Worm (Caenorhabditis elegans) whole organism, dauer: ENCODE measurements around the gene fbxb-111.

Source experiments
- unc-62 ChIP-seq: sonication (generic microtip); optimal IDR thresholded peaks from 2 replicates; lab custom pipeline; 2017; ENCODE audit warnings: missing biosample characterization, missing genetic modification reagents, missing genetic modification characterization

The fbxb-111 gene

DNA sequence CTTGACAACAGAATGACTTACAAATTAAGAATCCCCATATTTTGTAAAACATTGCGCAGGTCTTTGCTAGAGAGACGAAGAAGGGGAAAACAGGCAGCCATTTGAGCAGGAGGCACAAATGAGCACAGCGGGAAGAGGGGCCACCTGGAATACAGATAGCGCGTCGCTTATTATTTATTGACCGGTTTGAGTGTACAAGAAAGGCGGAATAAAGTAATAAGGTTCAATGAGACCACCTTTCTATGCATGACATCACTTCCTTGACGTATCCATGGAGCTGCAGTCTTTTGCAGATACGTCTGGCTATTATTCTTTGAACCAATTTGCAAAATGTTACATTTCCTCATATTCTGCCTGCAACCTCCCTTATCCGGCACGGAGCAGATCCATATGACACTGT is at the start of gene fbxb-111:
TSS of gene fbxb-111 (minus strand) at position 101 of the 400 bp plus-strand sequence.
- TF ChIP-seq unc-62 (GFP tag; lab: Kevin White, UChicago), result no peak

DNA sequence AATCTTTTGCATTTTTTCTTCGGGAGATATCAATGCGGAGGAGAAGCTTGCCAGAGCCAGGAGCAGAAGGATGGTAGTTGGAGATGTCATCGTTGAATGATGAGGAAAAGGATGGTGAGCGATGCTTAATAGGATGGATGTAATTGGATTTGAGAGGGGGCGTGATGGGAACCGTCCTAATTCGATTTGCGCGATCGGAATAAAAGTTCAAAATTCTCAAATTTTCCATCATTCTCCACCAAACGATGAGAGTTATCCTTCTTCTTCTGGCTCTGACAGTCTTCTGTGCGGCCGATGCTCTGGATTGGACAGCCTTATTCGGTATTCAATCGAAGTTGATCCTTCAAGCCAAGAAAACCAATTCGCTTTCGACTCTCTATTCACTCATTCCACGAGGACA is 49.4 kb upstream of the fbxb-111 start, which contains the start of the genes K12H6.4 and K12H6.9:
TSS of gene K12H6.4 (minus strand) at position 101 of the 400 bp plus-strand sequence.
TSS of gene K12H6.9 (plus strand) at position 236 of the 400 bp plus-strand sequence.
- TF ChIP-seq unc-62 (GFP tag; lab: Kevin White, UChicago), result no peak

DNA sequence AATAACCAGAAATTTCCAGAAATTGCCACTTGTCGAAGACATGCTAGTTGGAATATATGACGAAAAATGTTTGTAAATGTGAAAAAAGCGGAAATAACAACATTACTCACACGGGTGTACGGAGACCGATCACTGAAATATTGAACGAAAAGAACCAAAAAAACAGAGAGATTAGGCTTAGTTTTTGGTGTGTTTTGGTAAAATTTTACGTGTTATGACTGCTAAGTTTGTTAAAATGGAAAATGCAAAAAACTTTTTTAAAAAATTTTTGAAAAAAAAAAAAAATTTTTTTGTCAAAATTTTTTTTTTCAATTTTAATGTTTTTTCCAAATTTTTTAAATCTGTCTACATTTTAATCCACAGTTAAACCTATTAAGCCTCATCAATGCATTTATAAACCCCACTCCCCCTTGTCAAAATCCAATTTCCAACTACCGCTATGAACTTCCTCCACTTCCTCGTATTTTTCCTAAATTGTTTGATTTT is 47.7 kb upstream of the fbxb-111 start, which contains the start of the genes fut-4 and K12H6.10:
TSS of gene fut-4 (minus strand) at position 101 of the 486 bp plus-strand sequence.
TSS of gene K12H6.10 (plus strand) at position 436 of the 486 bp plus-strand sequence.
- no peak for TF ChIP-seq unc-62 (GFP tag; lab: Kevin White, UChicago)

- TF ChIP-seq unc-62 (GFP tag; lab: Kevin White, UChicago), result no peak
Measured at ce11 chrII:2816676-2817075, 41.9 kb upstream of the fbxb-111 start, which contains the start of gene set-13. Gene set-13, plus strand, starts transcription at chrII:2816976.

- no peak for TF ChIP-seq unc-62 (GFP tag; lab: Kevin White, UChicago)
Measured at ce11 chrII:2815444-2815843, 40.6 kb upstream of the fbxb-111 start, which contains the start of gene K12H6.2. Gene K12H6.2, minus strand, starts transcription at chrII:2815544.

- TF ChIP-seq unc-62 (GFP tag; lab: Kevin White, UChicago), result no peak
Measured at ce11 chrII:2815017-2815416, 40.2 kb upstream of the fbxb-111 start.

DNA sequence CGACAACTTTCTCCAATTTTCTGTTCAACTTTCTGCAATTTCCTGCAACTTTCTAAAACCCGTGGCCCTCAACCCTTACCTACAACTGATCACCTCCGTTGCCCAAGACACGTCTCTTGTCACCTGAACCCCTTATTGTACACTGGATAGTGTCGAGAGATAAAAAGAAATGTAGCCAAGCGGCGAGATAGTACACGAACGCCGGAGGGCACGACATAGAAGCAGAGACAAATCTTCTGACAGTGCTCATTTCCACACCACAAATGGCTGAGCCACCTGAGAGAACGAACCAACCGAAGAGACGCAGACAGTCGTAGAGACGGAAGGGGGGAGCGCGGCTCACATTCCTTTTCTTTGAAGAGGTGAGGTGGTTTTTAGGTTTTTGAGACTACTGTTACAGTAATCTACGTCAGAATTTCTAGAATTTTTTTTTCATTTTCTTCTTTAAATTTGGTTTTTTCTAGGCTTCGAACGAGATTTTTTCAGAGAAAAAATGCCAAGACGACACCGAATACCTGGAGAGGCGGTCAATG is 32.9 kb upstream of the fbxb-111 start, which contains the start of gene K12H6.12:
TSS of gene K12H6.12 (plus strand) at position 483 of the 533 bp plus-strand sequence.
- TF ChIP-seq unc-62 (GFP tag; lab: Kevin White, UChicago), result no peak

DNA sequence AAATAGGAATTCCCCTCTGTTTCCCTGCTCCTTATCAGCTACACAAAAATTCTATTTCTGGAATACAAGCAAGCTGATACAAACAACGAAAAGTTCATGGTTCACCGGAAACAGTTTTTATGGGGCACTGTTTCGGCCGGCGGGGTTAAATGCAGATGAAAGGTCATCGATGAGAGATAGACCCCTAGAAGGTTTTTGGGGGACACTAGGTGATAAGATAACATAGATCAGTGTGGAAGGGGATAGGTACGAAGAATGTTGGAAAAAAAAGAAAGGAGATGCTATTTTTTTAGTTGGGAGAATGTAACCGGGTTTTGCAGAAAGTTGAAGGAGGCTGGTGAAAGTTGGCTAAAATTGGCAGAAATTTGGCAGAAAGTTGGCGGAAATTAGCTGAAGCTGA is 30.8 kb upstream of the fbxb-111 start:
- no peak for TF ChIP-seq unc-62 (GFP tag; lab: Kevin White, UChicago)

DNA sequence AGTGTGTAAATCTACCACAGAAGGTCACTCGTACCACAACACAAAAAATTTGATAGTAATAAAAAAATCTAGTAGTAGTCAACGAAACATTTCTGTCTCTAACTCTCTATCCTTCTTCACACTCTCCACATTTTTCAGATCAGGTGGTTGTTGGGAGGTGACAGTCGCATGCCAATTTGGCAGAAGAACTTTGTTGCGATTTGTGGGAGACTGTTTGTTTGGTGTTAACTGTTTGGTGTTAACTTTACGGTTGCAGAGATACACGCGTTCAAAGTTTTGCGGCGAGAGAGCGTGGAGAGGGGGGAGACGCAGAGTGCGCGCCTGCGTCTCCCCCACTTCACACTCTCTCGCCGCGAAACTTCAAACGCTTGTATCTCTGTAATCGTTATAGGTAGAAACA is 30.1 kb upstream of the fbxb-111 start:
- TF ChIP-seq unc-62 (GFP tag; lab: Kevin White, UChicago), result no peak

DNA sequence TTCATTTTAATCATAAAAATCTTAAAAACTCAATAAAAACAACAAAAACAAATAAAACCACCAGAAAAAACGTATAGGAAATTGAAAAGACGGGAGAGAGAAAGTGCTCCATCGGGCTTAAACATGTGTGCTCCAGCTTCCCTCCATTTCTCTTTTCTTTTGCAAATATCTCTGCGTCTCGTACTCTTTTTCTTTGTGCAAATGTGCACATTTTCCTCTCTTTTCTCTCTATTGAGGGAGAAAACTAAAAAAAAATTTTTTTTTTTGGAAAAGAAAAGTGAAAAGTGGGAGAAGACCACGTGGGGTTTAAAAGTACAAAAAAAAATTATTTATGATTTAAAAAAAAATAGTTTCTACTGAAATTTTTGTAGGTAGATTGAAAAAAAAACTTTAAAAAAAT is 29.4 kb upstream of the fbxb-111 start:
- TF ChIP-seq unc-62 (GFP tag; lab: Kevin White, UChicago), result no peak

DNA sequence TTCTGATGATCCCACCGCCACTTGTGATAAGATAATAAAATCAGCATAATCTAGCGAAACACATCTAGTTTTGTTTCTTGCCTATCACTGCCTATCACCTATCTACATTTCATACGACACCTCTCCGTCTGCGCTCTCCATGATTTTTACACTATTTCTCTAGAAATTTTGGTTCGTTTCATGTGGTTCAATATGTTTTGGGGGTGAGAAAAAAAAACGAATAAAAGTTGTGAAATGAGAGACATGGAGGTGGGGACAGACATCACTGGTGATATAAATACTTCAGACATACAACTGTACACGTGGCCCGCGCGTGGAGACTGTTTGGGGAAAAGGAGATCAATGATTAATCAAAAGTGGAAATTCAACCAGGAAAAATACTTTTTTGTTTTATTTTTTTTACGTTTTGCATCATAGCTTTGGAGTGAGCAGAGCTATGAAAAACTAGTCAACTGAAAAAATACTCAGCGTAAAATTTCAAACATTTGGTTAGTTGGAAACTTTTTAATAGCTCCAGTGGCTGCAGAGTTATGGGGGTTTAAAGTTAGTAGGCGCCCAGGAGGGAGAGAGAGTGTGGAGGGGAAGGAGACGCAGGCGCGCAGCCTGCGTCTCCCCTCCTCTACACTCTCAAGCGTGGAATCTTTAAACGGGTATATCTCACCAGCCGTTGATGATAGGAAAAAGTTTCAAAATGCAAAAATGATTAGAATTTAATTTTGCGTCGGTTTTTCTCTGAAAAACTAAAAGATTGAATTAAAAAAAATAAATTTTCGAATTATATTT is 28.2 kb upstream of the fbxb-111 start:
- no peak for TF ChIP-seq unc-62 (GFP tag; lab: Kevin White, UChicago)

DNA sequence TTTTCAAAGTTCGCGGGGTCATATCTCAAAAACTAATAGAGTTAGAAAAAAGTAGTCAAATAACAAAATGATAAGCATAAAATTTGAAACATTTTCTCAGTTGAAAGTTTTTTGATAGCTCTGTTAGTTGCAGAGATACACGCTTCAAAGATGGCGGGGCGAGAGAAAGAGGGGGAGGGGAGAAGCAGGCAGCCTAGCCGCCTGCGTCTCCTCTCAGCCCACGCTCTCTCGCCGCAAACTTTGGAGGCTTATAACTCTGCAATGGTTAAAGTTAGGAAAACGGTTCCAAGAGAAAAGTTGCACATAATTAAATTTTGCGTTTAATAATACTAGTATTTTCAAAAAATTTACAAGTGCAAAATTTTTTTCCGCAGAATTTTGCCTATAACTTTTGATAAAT is 27.0 kb upstream of the fbxb-111 start:
- TF ChIP-seq unc-62 (GFP tag; lab: Kevin White, UChicago), result no peak

ce11 chrII:2800550-2801233 is 25.9 kb upstream of the fbxb-111 start, which contains the start of gene nhr-119:
Gene nhr-119, minus strand, starts transcription at chrII:2800600.
- TF ChIP-seq unc-62 (GFP tag; lab: Kevin White, UChicago), result no peak

DNA sequence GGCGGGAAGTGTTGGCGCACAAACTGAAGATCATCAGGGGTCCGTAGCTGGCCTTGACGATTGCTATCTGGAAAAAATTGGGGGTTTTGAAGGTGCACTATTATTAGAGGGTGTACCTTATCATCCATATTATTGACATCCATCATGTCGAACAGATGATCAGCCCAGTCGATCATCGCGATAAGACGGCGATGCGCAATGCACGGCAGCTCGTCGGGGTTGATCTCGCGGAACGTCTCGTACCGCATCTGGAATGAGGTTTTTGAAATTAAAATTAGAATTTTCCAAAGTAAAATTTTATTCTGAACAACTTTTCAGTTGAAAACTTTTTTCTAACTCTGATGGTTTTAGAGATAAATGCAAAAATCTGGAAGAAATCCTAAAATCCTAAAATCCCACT is 23.1 kb upstream of the fbxb-111 start:
- TF ChIP-seq unc-62 (GFP tag; lab: Kevin White, UChicago), result no peak

DNA sequence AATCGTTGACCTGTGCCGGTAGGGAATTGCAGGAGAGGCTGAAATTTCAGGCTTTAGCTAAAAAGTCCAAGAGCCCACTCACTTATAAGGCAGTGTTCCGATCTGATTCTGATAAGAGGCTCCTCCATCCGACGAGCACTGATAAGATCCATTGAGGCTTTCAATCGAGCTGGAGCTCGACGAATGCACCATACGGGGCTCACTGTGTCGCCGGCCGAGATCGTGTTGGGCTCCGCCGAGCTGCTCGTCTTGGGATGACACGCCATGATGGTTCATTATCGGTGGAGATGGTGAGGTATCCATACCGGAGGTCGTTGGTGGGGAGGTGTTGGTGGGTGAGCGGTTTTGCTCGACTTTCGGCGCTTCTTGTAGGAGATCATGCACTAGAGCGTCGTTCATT is 21.6 kb upstream of the fbxb-111 start:
- TF ChIP-seq unc-62 (GFP tag; lab: Kevin White, UChicago), result no peak

DNA sequence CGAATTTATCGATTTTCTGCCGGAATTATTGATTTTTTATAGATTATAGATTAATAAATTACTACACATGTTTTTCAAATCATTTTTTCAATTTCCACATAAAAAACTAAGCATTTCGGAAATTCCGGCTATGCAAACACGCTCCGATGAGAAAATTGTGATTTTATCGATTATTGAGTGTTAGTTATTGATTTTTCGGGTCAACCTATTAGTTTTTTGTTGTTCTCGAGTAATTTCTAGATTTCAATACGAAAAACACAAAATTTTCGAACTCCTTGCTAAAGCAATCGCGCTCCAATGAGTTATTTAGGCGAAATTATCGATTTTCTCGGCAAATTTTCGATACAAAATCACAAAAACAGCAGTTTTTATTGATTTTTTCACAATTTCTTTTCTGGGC is 20.6 kb upstream of the fbxb-111 start:
- TF ChIP-seq unc-62 (GFP tag; lab: Kevin White, UChicago), result no peak
